Worm (Caenorhabditis elegans): ENCODE data around the gene K07E1.1.

The K07E1.1 gene

DNA sequence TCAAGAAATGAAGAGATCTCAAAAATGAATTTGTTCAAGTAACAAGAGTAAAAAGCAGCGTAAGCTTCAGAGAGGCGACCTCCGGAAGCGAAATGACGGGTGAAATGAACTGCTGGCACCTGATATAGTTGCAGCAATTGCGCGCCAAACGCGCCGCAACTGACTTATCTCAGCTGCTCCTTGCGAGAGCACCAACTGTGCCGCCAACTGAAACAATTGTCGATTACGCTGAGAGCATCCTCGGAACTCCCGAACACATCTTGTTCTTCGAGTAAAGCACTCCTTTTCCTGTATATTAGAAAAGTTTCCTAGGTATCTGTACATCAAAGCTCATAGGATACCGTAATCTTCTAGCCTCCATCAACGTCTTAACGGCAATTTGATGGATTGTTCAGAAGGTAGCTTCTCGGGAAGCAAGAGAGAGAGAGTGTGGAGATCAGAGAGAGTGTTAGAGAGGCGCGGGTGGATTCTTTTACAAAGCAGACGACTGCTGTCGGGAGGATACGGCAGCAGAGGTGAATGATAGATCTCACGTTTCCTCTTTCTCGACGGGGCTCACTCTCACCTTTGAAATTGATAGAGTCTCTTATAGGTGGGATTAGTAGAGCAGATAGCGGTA, 30.8 kb upstream of the K07E1.1 start (continued):
- no peak for TF ChIP-seq lir-3 (tag; optimal IDR thresholded peaks at IDR 0.05; ENCODE audit: poor library complexity)
- TF ChIP-seq ama-1 (optimal IDR thresholded peaks at IDR 0.05), result no peak
- no peak for TF ChIP-seq elt-3 (tag; optimal IDR thresholded peaks at IDR 0.05)
- no peak for TF ChIP-seq ceh-63 (GFP tag; optimal IDR thresholded peaks at IDR 0.05)
- peak; percentile 16 for TF ChIP-seq unc-130 (tag; optimal IDR thresholded peaks at IDR 0.05)
- no peak for TF ChIP-seq mab-9 (GFP tag; IDR thresholded peaks at IDR 0.05)
- no peak for TF ChIP-seq hlh-17 (GFP tag; optimal IDR thresholded peaks at IDR 0.05; ENCODE audit: borderline replicate concordance)
- TF ChIP-seq sox-4 (tag; optimal IDR thresholded peaks at IDR 0.05), result no peak
- no peak for TF ChIP-seq zip-4 (GFP tag; optimal IDR thresholded peaks at IDR 0.05)
- no peak for TF ChIP-seq grh-1 (GFP tag; IDR thresholded peaks at IDR 0.05)
- TF ChIP-seq C16A3.4 (tag; optimal IDR thresholded peaks at IDR 0.05), result no peak
- no peak for TF ChIP-seq efl-3 (GFP tag; optimal IDR thresholded peaks at IDR 0.05)
- no peak for TF ChIP-seq elt-2 (tag; optimal IDR thresholded peaks at IDR 0.05)
- no peak for TF ChIP-seq nhr-76 (tag; optimal IDR thresholded peaks at IDR 0.05)
- TF ChIP-seq xbp-1 (tag; optimal IDR thresholded peaks at IDR 0.05), result no peak
- TF ChIP-seq ceh-82 (tag; optimal IDR thresholded peaks at IDR 0.05), result no peak
- peak; percentile 53 for TF ChIP-seq nhr-71 (tag; optimal IDR thresholded peaks at IDR 0.05)
- no peak for TF ChIP-seq fkh-10 (GFP tag; optimal IDR thresholded peaks at IDR 0.05)
- TF ChIP-seq lin-14 (GFP tag; optimal IDR thresholded peaks at IDR 0.05), result peak; percentile 77
- no peak for TF ChIP-seq egl-13 (tag; optimal IDR thresholded peaks at IDR 0.05)
- no peak for TF ChIP-seq efl-1 (optimal IDR thresholded peaks at IDR 0.05)
- no peak for TF ChIP-seq efl-1 (GFP tag; optimal IDR thresholded peaks at IDR 0.05 in 1 of 2)
- TF ChIP-seq irx-1 (tag; optimal IDR thresholded peaks at IDR 0.05), result no peak
- no peak for TF ChIP-seq unc-86 (tag; optimal IDR thresholded peaks at IDR 0.05)
- no peak for TF ChIP-seq unc-62 (GFP tag; optimal IDR thresholded peaks at IDR 0.05)
- TF ChIP-seq sup-37 (GFP tag; optimal IDR thresholded peaks at IDR 0.05), result no peak
- no peak for TF ChIP-seq fkh-4 (tag; optimal IDR thresholded peaks at IDR 0.05; ENCODE audit: borderline replicate concordance)
- TF ChIP-seq fkh-8 (tag; optimal IDR thresholded peaks at IDR 0.05), result no peak
- no peak for TF ChIP-seq F16B12.6 (tag; optimal IDR thresholded peaks at IDR 0.05)

ce11 chrII:4523122-4523672, 27.7 kb upstream of the K07E1.1 start, which contains the start of the genes B0304.4 and B0304.2:
Gene B0304.4, minus strand, starts transcription at chrII:4523222.
Gene B0304.2, plus strand, starts transcription at chrII:4523622.
- no peak for TF ChIP-seq snpc-4 (tag; optimal IDR thresholded peaks at IDR 0.05)
- TF ChIP-seq ztf-4 (tag; optimal IDR thresholded peaks at IDR 0.05), result no peak
- TF ChIP-seq xbp-1 (tag; optimal IDR thresholded peaks at IDR 0.05), result no peak
- TF ChIP-seq zip-4 (GFP tag; optimal IDR thresholded peaks at IDR 0.05), result no peak
- TF ChIP-seq lir-3 (tag; optimal IDR thresholded peaks at IDR 0.05; ENCODE audit: poor library complexity), result no peak
- TF ChIP-seq nhr-28 (tag; optimal IDR thresholded peaks at IDR 0.05), result no peak
- TF ChIP-seq nhr-12 (tag; optimal IDR thresholded peaks at IDR 0.05), result no peak
- TF ChIP-seq ceh-88 (GFP tag; IDR thresholded peaks at IDR 0.05), result no peak
- TF ChIP-seq nhr-237 (tag; optimal IDR thresholded peaks at IDR 0.05), result no peak
- no peak for TF ChIP-seq mef-2 (tag; optimal IDR thresholded peaks at IDR 0.05)
- no peak for TF ChIP-seq isw-1 (GFP tag; IDR thresholded peaks at IDR 0.05)
- TF ChIP-seq lin-35 (GFP tag; optimal IDR thresholded peaks at IDR 0.05), result no peak
- TF ChIP-seq ceh-8 (GFP tag; optimal IDR thresholded peaks at IDR 0.05), result no peak
- no peak for TF ChIP-seq lsy-2 (tag; optimal IDR thresholded peaks at IDR 0.05)
- TF ChIP-seq efl-1 (optimal IDR thresholded peaks at IDR 0.05), result no peak
- TF ChIP-seq efl-1 (GFP tag; optimal IDR thresholded peaks at IDR 0.05 in 1 of 2), result no peak
- no peak for TF ChIP-seq lin-13 (GFP tag; optimal IDR thresholded peaks at IDR 0.05)
- TF ChIP-seq hpl-2 (GFP tag; optimal IDR thresholded peaks at IDR 0.05), result no peak
- TF ChIP-seq unc-86 (tag; optimal IDR thresholded peaks at IDR 0.05), result no peak
- no peak for TF ChIP-seq alr-1 (tag; optimal IDR thresholded peaks at IDR 0.05; ENCODE audit: borderline replicate concordance)
